In the genomic region with DNA sequence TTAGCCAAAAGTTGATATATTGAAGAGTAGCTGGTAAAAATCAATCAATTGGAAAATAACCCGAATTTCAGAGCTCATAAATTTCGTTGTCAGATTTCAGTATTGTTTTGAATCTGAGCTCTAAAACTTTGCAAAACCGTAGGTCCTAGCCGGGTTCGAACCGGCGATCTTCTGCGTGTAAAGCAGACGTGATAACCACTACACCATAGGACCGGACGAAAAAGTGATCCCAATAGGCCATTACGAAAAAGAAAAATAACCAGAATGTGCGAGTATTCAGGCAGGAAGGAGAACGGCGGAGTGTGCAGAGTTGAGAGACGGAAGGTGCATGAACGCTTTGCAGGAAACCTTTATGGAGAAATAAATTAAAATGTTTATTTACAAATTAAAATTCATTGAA, we compare ENCODE assay signal across 5 worm cellular contexts.
TF ChIP-seq lines count a peak whose summit lies in the region.

No protein-coding gene starts in this region.

TF ChIP-seq in whole organism, L1 larva, 84 proteins besides CTCF, POLR2A, EP300 and RAD21 (continues in another document):
- peak; percentile 59 for TF ChIP-seq rnt-1 (tag; optimal IDR thresholded peaks at IDR 0.05; lab: Kevin White, UChicago)
- TF ChIP-seq lin-13 (GFP tag; optimal IDR thresholded peaks at IDR 0.05; lab: Kevin White, UChicago): peak; percentile 2
- TF ChIP-seq swsn-7 (tag; optimal IDR thresholded peaks at IDR 0.05; lab: Kevin White, UChicago): peak; percentile 34
- TF ChIP-seq skn-1 (tag; optimal IDR thresholded peaks at IDR 0.05; lab: Kevin White, UChicago): peak; percentile 40
- peak; percentile 5 for TF ChIP-seq xbp-1 (tag; optimal IDR thresholded peaks at IDR 0.05; lab: Kevin White, UChicago)
- peak in 1 of 2 experiments; percentile 60 for TF ChIP-seq lsy-2 (tag; optimal IDR thresholded peaks at IDR 0.05; lab: Kevin White, UChicago)
- no peak for TF ChIP-seq ama-1 (optimal IDR thresholded peaks at IDR 0.05; lab: Kevin White, UChicago)
- TF ChIP-seq efl-1 (optimal IDR thresholded peaks at IDR 0.05; lab: Kevin White, UChicago): peak; percentile 28 to 51
- peak; percentile 13 to 76 for TF ChIP-seq efl-1 (GFP tag; optimal IDR thresholded peaks at IDR 0.05 in 1 of 2; lab: Kevin White, UChicago)
- TF ChIP-seq lin-35 (GFP tag; optimal IDR thresholded peaks at IDR 0.05; lab: Kevin White, UChicago): peak in 1 of 2 experiments; percentile 59
- no peak for TF ChIP-seq ets-5 (GFP tag; IDR thresholded peaks at IDR 0.05; lab: Robert Waterston, UW)
- peak; percentile 66 for TF ChIP-seq fkh-8 (tag; optimal IDR thresholded peaks at IDR 0.05; lab: Kevin White, UChicago)
- peak; percentile 36 for TF ChIP-seq snpc-4 (tag; optimal IDR thresholded peaks at IDR 0.05; lab: Kevin White, UChicago)
- TF ChIP-seq pqm-1 (tag; optimal IDR thresholded peaks at IDR 0.05; lab: Kevin White, UChicago): no peak
- TF ChIP-seq mdl-1 (tag; optimal IDR thresholded peaks at IDR 0.05; lab: Kevin White, UChicago): peak in 1 of 2 experiments; percentile 30
- TF ChIP-seq ceh-82 (tag; optimal IDR thresholded peaks at IDR 0.05; lab: Kevin White, UChicago): peak in 1 of 3 experiments; percentile 6
- peak; percentile 37 for TF ChIP-seq elt-2 (tag; optimal IDR thresholded peaks at IDR 0.05; lab: Kevin White, UChicago)

TF ChIP-seq in whole organism, L3 larva, 47 proteins besides CTCF, POLR2A, EP300 and RAD21:
- TF ChIP-seq ceh-9 (tag; optimal IDR thresholded peaks at IDR 0.05; lab: Kevin White, UChicago): no peak
- TF ChIP-seq lin-39 (tag; optimal IDR thresholded peaks at IDR 0.05; lab: Kevin White, UChicago): peak; percentile 24
- peak; percentile 60 for TF ChIP-seq elt-2 (tag; optimal IDR thresholded peaks at IDR 0.05; lab: Kevin White, UChicago)
- no peak for TF ChIP-seq ceh-82 (tag; optimal IDR thresholded peaks at IDR 0.05; lab: Kevin White, UChicago)
- peak; percentile 34 for TF ChIP-seq pha-4 (tag; optimal IDR thresholded peaks at IDR 0.05; lab: Kevin White, UChicago)
- peak; percentile 55 for TF ChIP-seq snpc-4 (tag; optimal IDR thresholded peaks at IDR 0.05; lab: Kevin White, UChicago)
- TF ChIP-seq elt-3 (tag; optimal IDR thresholded peaks at IDR 0.05; lab: Kevin White, UChicago): no peak
- peak; percentile 47 for TF ChIP-seq jun-1 (tag; optimal IDR thresholded peaks at IDR 0.05; lab: Kevin White, UChicago)
- no peak for TF ChIP-seq eor-1 (tag; optimal IDR thresholded peaks at IDR 0.05; lab: Kevin White, UChicago)
- no peak for TF ChIP-seq ztf-11 (tag; optimal IDR thresholded peaks at IDR 0.05; lab: Kevin White, UChicago)
- peak; percentile 61 for TF ChIP-seq nhr-43 (tag; optimal IDR thresholded peaks at IDR 0.05; lab: Kevin White, UChicago; ENCODE audit: poor library complexity, severe bottlenecking)
- TF ChIP-seq daf-12 (tag; optimal IDR thresholded peaks at IDR 0.05; lab: Kevin White, UChicago): no peak
- TF ChIP-seq nfya-1 (tag; optimal IDR thresholded peaks at IDR 0.05; lab: Kevin White, UChicago; ENCODE audit: insufficient read depth): peak; percentile 33

TF ChIP-seq in whole organism, early embryonic, 17 proteins besides CTCF, POLR2A, EP300 and RAD21:
- TF ChIP-seq B0310.2 (tag; optimal IDR thresholded peaks at IDR 0.05; lab: Kevin White, UChicago) (peak; percentile 27), F13C5.2 (tag; optimal IDR thresholded peaks at IDR 0.05; lab: Kevin White, UChicago) (peak; percentile 33), aly-1 (tag; optimal IDR thresholded peaks at IDR 0.05; lab: Kevin White, UChicago) (no peak), ama-1 (optimal IDR thresholded peaks at IDR 0.05; lab: Kevin White, UChicago) (no peak), flt-1 (GFP tag; IDR thresholded peaks at IDR 0.05; lab: Robert Waterston, UW) (peak; percentile 73), sea-1 (GFP tag; conservative IDR thresholded peaks at IDR 0.05; lab: Robert Waterston, UW) (0 out of 2 replicates have a peak, but pooled peaks have one; percentile 64), tbx-11 (GFP tag; IDR thresholded peaks at IDR 0.05; lab: Robert Waterston, UW) (peak; percentile 59; the same call in 1 of the 2 replicates), scrt-1 (GFP tag; IDR thresholded peaks at IDR 0.05; lab: Robert Waterston, UW) (peak; percentile 66), tbx-37 (GFP tag; conservative IDR thresholded peaks at IDR 0.05; lab: Robert Waterston, UW) (peak; percentile 37; the same call in 1 of the 2 replicates), hmg-4 (GFP tag; optimal IDR thresholded peaks at IDR 0.05; lab: Kevin White, UChicago) (peak; percentile 76), tra-4 (tag; optimal IDR thresholded peaks at IDR 0.05; lab: Kevin White, UChicago) (no peak), hmbx-1 (tag; optimal IDR thresholded peaks at IDR 0.05; lab: Kevin White, UChicago) (peak; percentile 22), ceh-13 (GFP tag; optimal IDR thresholded peaks at IDR 0.05; lab: Kevin White, UChicago) (peak; percentile 36), ceh-36 (tag; optimal IDR thresholded peaks at IDR 0.05; lab: Kevin White, UChicago) (peak; percentile 33), hnd-1 (tag; optimal IDR thresholded peaks at IDR 0.05; lab: Kevin White, UChicago) (peak; percentile 20)
TF ChIP-seq in whole organism, early embryonic: peak in this region for 12.

TF ChIP-seq in whole organism, midembryonic, 9 proteins besides CTCF, POLR2A, EP300 and RAD21:
- TF ChIP-seq ztf-23 (GFP tag; IDR thresholded peaks at IDR 0.05; lab: Robert Waterston, UW) (peak; percentile 73), flt-1 (GFP tag; IDR thresholded peaks at IDR 0.05; lab: Robert Waterston, UW) (peak; percentile 87), ztf-29 (GFP tag; IDR thresholded peaks at IDR 0.05; lab: Robert Waterston, UW) (no peak), klf-2 (GFP tag; conservative IDR thresholded peaks at IDR 0.05; lab: Robert Waterston, UW) (0 out of 2 replicates have a peak, but pooled peaks have one; percentile 22), T22C8.4 (GFP tag; IDR thresholded peaks at IDR 0.05; lab: Robert Waterston, UW) (peak; percentile 49; the same call in 1 of the 2 replicates), tab-1 (GFP tag; IDR thresholded peaks at IDR 0.05; lab: Robert Waterston, UW) (peak; percentile 78), med-1 (GFP tag; optimal IDR thresholded peaks at IDR 0.05; lab: Kevin White, UChicago; ENCODE audit: insufficient read depth) (no peak), ref-1 (GFP tag; conservative IDR thresholded peaks at IDR 0.05; lab: Robert Waterston, UW) (no peak)

TF ChIP-seq in whole organism, young adult, 124 proteins besides CTCF, POLR2A, EP300 and RAD21 (continues in another document):
- no peak for TF ChIP-seq tbx-9 (tag; optimal IDR thresholded peaks at IDR 0.05; lab: Kevin White, UChicago; ENCODE audit: borderline replicate concordance)
- TF ChIP-seq efl-1 (GFP tag; optimal IDR thresholded peaks at IDR 0.05; lab: Kevin White, UChicago): no peak
- TF ChIP-seq madf-8 (GFP tag; conservative IDR thresholded peaks at IDR 0.05; lab: Robert Waterston, UW): no peak
- TF ChIP-seq Y53G8AR.9 (GFP tag; conservative IDR thresholded peaks at IDR 0.05; lab: Robert Waterston, UW): no peak
- peak in 1 of 2 experiments; percentile 65 for TF ChIP-seq rec-8 (tag; optimal IDR thresholded peaks at IDR 0.05; lab: Kevin White, UChicago)
- TF ChIP-seq F23B12.7 (tag; optimal IDR thresholded peaks at IDR 0.05; lab: Kevin White, UChicago; ENCODE audit: insufficient read depth): peak; percentile 81
- peak; percentile 28 for TF ChIP-seq nhr-80 (tag; optimal IDR thresholded peaks at IDR 0.05; lab: Kevin White, UChicago)
- TF ChIP-seq hmg-1.2 (GFP tag; IDR thresholded peaks at IDR 0.05; lab: Robert Waterston, UW): peak; percentile 71
- TF ChIP-seq C06A6.2 (GFP tag; conservative IDR thresholded peaks at IDR 0.05; lab: Robert Waterston, UW): no peak
- no peak for TF ChIP-seq F57C9.4 (tag; optimal IDR thresholded peaks at IDR 0.05; lab: Kevin White, UChicago)
- no peak for TF ChIP-seq egrh-3 (GFP tag; IDR thresholded peaks at IDR 0.05; lab: Robert Waterston, UW)
- TF ChIP-seq madf-6 (GFP tag; IDR thresholded peaks at IDR 0.05; lab: Robert Waterston, UW): no peak
- no peak for TF ChIP-seq Y95B8A.8 (GFP tag; IDR thresholded peaks at IDR 0.05; lab: Robert Waterston, UW)
- TF ChIP-seq gei-17 (GFP tag; optimal IDR thresholded peaks at IDR 0.05; lab: Kevin White, UChicago): no peak
- TF ChIP-seq aptf-2 (GFP tag; conservative IDR thresholded peaks at IDR 0.05; lab: Robert Waterston, UW): 0 out of 2 replicates have a peak, but pooled peaks have one; percentile 30
- TF ChIP-seq ztf-28 (GFP tag; IDR thresholded peaks at IDR 0.05; lab: Robert Waterston, UW): no peak
- TF ChIP-seq ceh-100 (GFP tag; IDR thresholded peaks at IDR 0.05; lab: Robert Waterston, UW): peak; percentile 53; the same call in 1 of the 2 replicates
- no peak for TF ChIP-seq lag-1 (GFP tag; IDR thresholded peaks at IDR 0.05; lab: Robert Waterston, UW)
- TF ChIP-seq him-1 (tag; optimal IDR thresholded peaks at IDR 0.05; lab: Kevin White, UChicago): peak; percentile 80
- TF ChIP-seq ztf-25 (GFP tag; IDR thresholded peaks at IDR 0.05; lab: Robert Waterston, UW): no peak
- no peak for TF ChIP-seq ccch-3 (GFP tag; optimal IDR thresholded peaks at IDR 0.05; lab: Kevin White, UChicago)
- TF ChIP-seq F57A8.1 (GFP tag; optimal IDR thresholded peaks at IDR 0.05; lab: Kevin White, UChicago): no peak
- TF ChIP-seq let-526 (GFP tag; IDR thresholded peaks at IDR 0.05; lab: Robert Waterston, UW): no peak
- TF ChIP-seq snpc-4 (GFP tag; optimal IDR thresholded peaks at IDR 0.05; lab: Kevin White, UChicago): peak; percentile 54
- peak; percentile 25 to 86 (median 70) for TF ChIP-seq snpc-4 (tag; optimal IDR thresholded peaks at IDR 0.05; lab: Kevin White, UChicago)
- TF ChIP-seq aptf-3 (GFP tag; IDR thresholded peaks at IDR 0.05; lab: Robert Waterston, UW): no peak
- no peak for TF ChIP-seq hmg-20 (GFP tag; IDR thresholded peaks at IDR 0.05; lab: Robert Waterston, UW)
- no peak for TF ChIP-seq T26A5.8 (tag; optimal IDR thresholded peaks at IDR 0.05; lab: Kevin White, UChicago)
- peak; percentile 47 for TF ChIP-seq ztf-18 (tag; optimal IDR thresholded peaks at IDR 0.05; lab: Kevin White, UChicago)
- no peak for TF ChIP-seq F55B11.4 (tag; optimal IDR thresholded peaks at IDR 0.05; lab: Kevin White, UChicago; ENCODE audit: borderline replicate concordance, insufficient read depth)
- TF ChIP-seq snpc-1.1 (tag; optimal IDR thresholded peaks at IDR 0.05; lab: Kevin White, UChicago; ENCODE audit: insufficient read depth): no peak
- no peak for TF ChIP-seq lsy-27 (tag; optimal IDR thresholded peaks at IDR 0.05; lab: Kevin White, UChicago; ENCODE audit: borderline replicate concordance, insufficient read depth)
- no peak for TF ChIP-seq akir-1 (GFP tag; optimal IDR thresholded peaks at IDR 0.05; lab: Kevin White, UChicago)
- no peak for TF ChIP-seq fkh-3 (tag; optimal IDR thresholded peaks at IDR 0.05; lab: Kevin White, UChicago)
- no peak for TF ChIP-seq hlh-26 (GFP tag; conservative IDR thresholded peaks at IDR 0.05; lab: Robert Waterston, UW)
- TF ChIP-seq attf-3 (GFP tag; conservative IDR thresholded peaks at IDR 0.05; lab: Robert Waterston, UW): 0 out of 2 replicates have a peak, but pooled peaks have one; percentile 13
- no peak for TF ChIP-seq zfh-2 (GFP tag; conservative IDR thresholded peaks at IDR 0.05; lab: Robert Waterston, UW)

Comparison
In these comparisons a context has a peak if more than half of its experiments do, and no peak if none do; other contexts are left out.
1. Of the 8 proteins assayed by ChIP-seq in both whole organism, young adult and whole organism, L1 larva: peak only in whole organism, young adult: ama-1 and unc-130; only in whole organism, L1 larva: dpl-1 and efl-1; in both: nhr-90 and snpc-4; in neither: 1; mixed calls (peak in some experiments, not most) for 1.